Fruit fly (Drosophila melanogaster) whole organism, embryonic: ENCODE results near the gene CG8379.

Experiments
- ATbp ChIP-seq: fragments of 200-800 bp; sonication (Bioruptor generic); optimal IDR thresholded peaks from 2 replicates; lab custom pipeline; 2017; ENCODE audit warnings: missing biosample characterization, mild to moderate bottlenecking, missing genetic modification characterization, missing genetic modification reagents
- CG10431 ChIP-seq: fragments of 200-800 bp; sonication (Bioruptor generic); optimal IDR thresholded peaks from 3 replicates; lab custom pipeline; 2018; ENCODE audit warnings: missing biosample characterization, mild to moderate bottlenecking, missing genetic modification characterization
- CG11560 ChIP-seq: fragments of 200-800 bp; sonication (Bioruptor generic); IDR thresholded peaks from 3 replicates; pipeline ENCODE4 v1.3.6; 2022; ENCODE audit warnings: missing biosample characterization, missing genetic modification characterization
- CG16779 ChIP-seq: fragments of 200-800 bp; sonication (Bioruptor generic); IDR thresholded peaks from 2 replicates; pipeline ENCODE4 v1.3.6; 2022; ENCODE audit warnings: missing biosample characterization, missing genetic modification characterization
- CG17359 ChIP-seq: fragments of 200-800 bp; sonication (Bioruptor generic); optimal IDR thresholded peaks from 3 replicates; lab custom pipeline; 2018; ENCODE audit warnings: missing biosample characterization, mild to moderate bottlenecking, missing genetic modification characterization, moderate library complexity
- CG1792 ChIP-seq: fragments of 200-800 bp; sonication (Bioruptor generic); optimal IDR thresholded peaks from 2 replicates; lab custom pipeline; 2016; ENCODE audit warnings: missing biosample characterization, missing genetic modification characterization
- CG2199 ChIP-seq: fragments of 200-800 bp; sonication (Bioruptor generic); IDR thresholded peaks from 3 replicates; pipeline ENCODE4 v1.3.6; 2022; ENCODE audit warnings: missing biosample characterization, missing genetic modification characterization
- CG2202 ChIP-seq: fragments of 200-800 bp; sonication (Bioruptor generic); optimal IDR thresholded peaks from 2 replicates; lab custom pipeline; 2018; ENCODE audit warnings: missing biosample characterization, mild to moderate bottlenecking, missing genetic modification characterization
- CG2889 ChIP-seq: fragments of 200-800 bp; sonication (Bioruptor generic); IDR thresholded peaks from 3 replicates; pipeline ENCODE4 v1.3.6; 2022; ENCODE audit warnings: missing biosample characterization, missing genetic modification characterization
- CG31365 ChIP-seq: fragments of 200-800 bp; sonication (Bioruptor generic); optimal IDR thresholded peaks from 2 replicates; lab custom pipeline; 2018; ENCODE audit warnings: missing biosample characterization, mild to moderate bottlenecking, missing genetic modification characterization
- CG31441 ChIP-seq: fragments of 200-800 bp; sonication (Bioruptor generic); IDR thresholded peaks from 2 replicates; pipeline ENCODE4 v1.3.6; 2022; ENCODE audit warnings: missing biosample characterization, missing genetic modification characterization
- CG32772 ChIP-seq: fragments of 200-800 bp; sonication (Bioruptor generic); IDR thresholded peaks from 2 replicates; pipeline ENCODE4 v1.3.6; 2022; ENCODE audit warnings: missing biosample characterization, missing genetic modification characterization
- CG42726 ChIP-seq: fragments of 200-800 bp; sonication (Bioruptor generic); IDR thresholded peaks from 2 replicates; pipeline ENCODE4 v1.3.6; 2022; ENCODE audit warnings: missing biosample characterization, missing genetic modification characterization; ENCODE audit not compliant: partially characterized antibody
- CG4617 ChIP-seq: fragments of 200-800 bp; sonication (Bioruptor generic); optimal IDR thresholded peaks from 3 replicates; lab custom pipeline; 2016; ENCODE audit warnings: missing biosample characterization, missing genetic modification characterization, borderline replicate concordance
- CG5953 ChIP-seq: fragments of 200-800 bp; sonication (Bioruptor generic); IDR thresholded peaks from 2 replicates; pipeline ENCODE4 v1.3.6; 2022; ENCODE audit warnings: missing biosample characterization, missing genetic modification characterization
- CG6175 ChIP-seq: fragments of 200-800 bp; sonication (Bioruptor generic); IDR thresholded peaks from 3 replicates; pipeline ENCODE4 v1.3.6; 2022; ENCODE audit warnings: missing biosample characterization, missing genetic modification characterization
- CG6791 ChIP-seq: fragments of 200-800 bp; sonication (Bioruptor generic); IDR thresholded peaks from 3 replicates; pipeline ENCODE4 v1.3.6; 2022; ENCODE audit warnings: missing biosample characterization, missing genetic modification characterization; ENCODE audit not compliant: partially characterized antibody
- CG8281 ChIP-seq: fragments of 200-800 bp; sonication (Bioruptor generic); optimal IDR thresholded peaks from 2 replicates; lab custom pipeline; 2018; ENCODE audit warnings: missing biosample characterization, mild to moderate bottlenecking, missing genetic modification characterization, moderate library complexity
- Chrac-16 ChIP-seq: fragments of 200-800 bp; sonication (Bioruptor generic); optimal IDR thresholded peaks from 3 replicates; lab custom pipeline; 2016; ENCODE audit warnings: missing biosample characterization, missing genetic modification characterization
- Fer2 ChIP-seq: fragments of 200-800 bp; sonication (Bioruptor generic); optimal IDR thresholded peaks from 2 replicates; lab custom pipeline; 2018; ENCODE audit warnings: missing biosample characterization, mild to moderate bottlenecking, missing genetic modification characterization, moderate library complexity
- Hr51 ChIP-seq, 2 experiments: fragments of 200-800 bp; sonication (Bioruptor generic); optimal IDR thresholded peaks; 2 replicates in 1 of 2; 3 replicates in 1 of 2; lab custom pipeline; 2016 to 2018; ENCODE audit warnings: missing biosample characterization in 2 of 2, missing genetic modification characterization in 2 of 2, mild to moderate bottlenecking in 1 of 2, moderate library complexity in 1 of 2
- Jarid2 ChIP-seq: fragments of 200-800 bp; sonication (Bioruptor generic); optimal IDR thresholded peaks from 3 replicates; lab custom pipeline; 2017; ENCODE audit warnings: mild to moderate bottlenecking, missing biosample characterization, missing genetic modification reagents, missing genetic modification characterization
- Nf-YA ChIP-seq: fragments of 200-800 bp; sonication (Bioruptor generic); IDR thresholded peaks from 2 replicates; pipeline ENCODE4 v1.3.6; 2022; ENCODE audit warnings: missing biosample characterization, missing genetic modification characterization
- NfI ChIP-seq: fragments of 200-800 bp; sonication (Bioruptor generic); optimal IDR thresholded peaks from 3 replicates; lab custom pipeline; 2018; ENCODE audit warnings: missing biosample characterization, mild to moderate bottlenecking, missing genetic modification characterization, moderate library complexity
- Pdp1 ChIP-seq, 2 experiments: fragments of 200-800 bp; sonication (Bioruptor generic); optimal IDR thresholded peaks; 3 replicates each; lab custom pipeline; 2016; ENCODE audit warnings: missing biosample characterization in 2 of 2, missing genetic modification characterization in 2 of 2, mild to moderate bottlenecking in 1 of 2, moderate library complexity in 1 of 2
- Poxn ChIP-seq: fragments of 200-800 bp; sonication (Bioruptor generic); IDR thresholded peaks from 2 replicates; pipeline ENCODE4 v1.3.6; 2022; ENCODE audit warnings: missing biosample characterization, missing genetic modification characterization
- Rx ChIP-seq: fragments of 200-800 bp; sonication (Bioruptor generic); IDR thresholded peaks from 2 replicates; pipeline ENCODE4 v1.3.6; 2022; ENCODE audit warnings: missing biosample characterization, missing genetic modification characterization
- Side ChIP-seq: fragments of 200-800 bp; sonication (Bioruptor generic); optimal IDR thresholded peaks from 2 replicates; lab custom pipeline; 2016; ENCODE audit warnings: missing biosample characterization, missing genetic modification characterization
- Xbp1 ChIP-seq: fragments of 200-800 bp; sonication (Bioruptor generic); optimal IDR thresholded peaks from 3 replicates; lab custom pipeline; 2016; ENCODE audit warnings: missing biosample characterization, mild to moderate bottlenecking, missing genetic modification characterization
- ara ChIP-seq: fragments of 200-800 bp; sonication (Bioruptor generic); IDR thresholded peaks from 2 replicates; pipeline ENCODE4 v1.3.6; 2022; ENCODE audit warnings: missing biosample characterization, missing genetic modification characterization
- disco-r ChIP-seq: fragments of 200-800 bp; sonication (Bioruptor generic); optimal IDR thresholded peaks from 2 replicates; lab custom pipeline; 2016; ENCODE audit warnings: missing biosample characterization, missing genetic modification characterization
- dmrt99B ChIP-seq: fragments of 200-800 bp; sonication (Bioruptor generic); optimal IDR thresholded peaks from 2 replicates; lab custom pipeline; 2018; ENCODE audit warnings: missing biosample characterization, mild to moderate bottlenecking, missing genetic modification characterization, moderate library complexity
- ems ChIP-seq: fragments of 200-800 bp; sonication (Bioruptor generic); optimal IDR thresholded peaks from 3 replicates; lab custom pipeline; 2016; ENCODE audit warnings: missing biosample characterization, missing genetic modification characterization
- fd64A ChIP-seq: fragments of 200-800 bp; sonication (Bioruptor generic); optimal IDR thresholded peaks from 3 replicates; lab custom pipeline; 2018; ENCODE audit warnings: missing biosample characterization, mild to moderate bottlenecking, missing genetic modification characterization
- gcm2 ChIP-seq: fragments of 200-800 bp; sonication (Bioruptor generic); optimal IDR thresholded peaks from 2 replicates; lab custom pipeline; 2016; ENCODE audit warnings: missing biosample characterization, missing genetic modification characterization
- hbn ChIP-seq: fragments of 200-800 bp; sonication (Bioruptor generic); IDR thresholded peaks from 2 replicates; pipeline ENCODE4 v1.3.6; 2022; ENCODE audit warnings: missing biosample characterization, missing genetic modification characterization; ENCODE audit not compliant: partially characterized antibody
- nau ChIP-seq: fragments of 200-800 bp; sonication (Bioruptor generic); optimal IDR thresholded peaks from 3 replicates; lab custom pipeline; 2017; ENCODE audit warnings: missing biosample characterization, mild to moderate bottlenecking, missing genetic modification characterization, missing genetic modification reagents
- nerfin-1 ChIP-seq: fragments of 200-800 bp; sonication (Bioruptor generic); optimal IDR thresholded peaks from 3 replicates; lab custom pipeline; 2019; ENCODE audit warnings: missing biosample characterization, mild to moderate bottlenecking, missing genetic modification characterization, moderate library complexity
- pfk ChIP-seq: fragments of 200-800 bp; sonication (Bioruptor generic); optimal IDR thresholded peaks from 2 replicates; lab custom pipeline; 2018; ENCODE audit warnings: missing biosample characterization, mild to moderate bottlenecking, missing genetic modification characterization, moderate library complexity
- prd ChIP-seq, 3 experiments: fragments of >200 bp in 2 of 3; fragments of 200-800 bp in 1 of 3; sonication (Bioruptor generic) in 1 of 3; optimal IDR thresholded peaks in 2 of 3; IDR thresholded peaks in 1 of 3; 2 replicates in 2 of 3; 3 replicates in 1 of 3; pipeline versions ENCODE4 v1.3.6 to Lab custom; 2017 to 2022; ENCODE audit warnings: missing biosample characterization in 1 of 3, missing genetic modification characterization in 1 of 3
- pros ChIP-seq: fragments of 200-800 bp; sonication (Bioruptor generic); optimal IDR thresholded peaks from 3 replicates; lab custom pipeline; 2019; ENCODE audit warnings: missing biosample characterization, mild to moderate bottlenecking, missing genetic modification characterization, moderate library complexity
- sd ChIP-seq: fragments of 200-800 bp; sonication (Bioruptor generic); optimal IDR thresholded peaks from 3 replicates; lab custom pipeline; 2018; ENCODE audit warnings: missing biosample characterization, mild to moderate bottlenecking, missing genetic modification characterization, moderate library complexity
- sob ChIP-seq: fragments of 200-800 bp; sonication (Bioruptor generic); IDR thresholded peaks from 2 replicates; pipeline ENCODE4 v1.3.6; 2022; ENCODE audit warnings: missing biosample characterization, missing genetic modification characterization
- sug ChIP-seq: fragments of 200-800 bp; optimal IDR thresholded peaks from 2 replicates; lab custom pipeline; 2019; ENCODE audit warnings: missing biosample characterization, mild to moderate bottlenecking, missing genetic modification characterization, moderate library complexity
- tin ChIP-seq: fragments of 200-800 bp; sonication (Bioruptor generic); optimal IDR thresholded peaks from 3 replicates; lab custom pipeline; 2016; ENCODE audit warnings: missing biosample characterization, missing genetic modification characterization
- tll ChIP-seq, 2 experiments: fragments of 200-800 bp in 1 of 2; fragments of >200 bp in 1 of 2; sonication (Bioruptor generic) in 1 of 2; optimal IDR thresholded peaks; 2 replicates each; lab custom pipeline; 2017 to 2019; ENCODE audit warnings: missing biosample characterization in 2 of 2, missing genetic modification characterization in 2 of 2, mild to moderate bottlenecking in 1 of 2, moderate library complexity in 1 of 2
- twi ChIP-seq: fragments of 200-800 bp; optimal IDR thresholded peaks from 2 replicates; lab custom pipeline; 2019; ENCODE audit warnings: missing biosample characterization, mild to moderate bottlenecking, missing genetic modification characterization, moderate library complexity
- zfh1 ChIP-seq: fragments of 200-800 bp; sonication (Bioruptor generic); IDR thresholded peaks from 3 replicates; pipeline ENCODE4 v1.3.6; 2022; ENCODE audit warnings: missing biosample characterization, missing genetic modification characterization

Gene CG8379

dm6 chr3R:8788722-8789400 lies 35.4 kb upstream of the CG8379 start (continued):
- TF ChIP-seq prd (optimal IDR thresholded peaks at IDR 0.05; lab: Kevin White, UChicago) (no peak), prd (GFP tag; IDR thresholded peaks at IDR 0.05; lab: Robert Waterston, UW) (peak; percentile 69; the same call in 2 of the 3 replicates), pfk (no peak), hbn (GFP tag; lab: Robert Waterston, UW) (no peak), Jarid2 (GFP tag; lab: Kevin White, UChicago) (peak; percentile 2), CG31365 (no peak), twi (tag; lab: Kevin White, UChicago) (no peak), CG17359 (tag; lab: Kevin White, UChicago) (peak; percentile 70), nau (GFP tag; lab: Kevin White, UChicago) (no peak), CG4617 (GFP tag; lab: Kevin White, UChicago) (no peak), CG2199 (GFP tag; lab: Robert Waterston, UW) (peak; percentile 100), ATbp (GFP tag; lab: Kevin White, UChicago) (peak; percentile 63), sd (no peak), Side (GFP tag; lab: Kevin White, UChicago) (no peak), ara (peak; percentile 82), gcm2 (peak; percentile 25), CG6791 (GFP tag; lab: Robert Waterston, UW) (0 out of 3 replicates have a peak, but pooled peaks have one; percentile 41), tll (GFP tag; optimal IDR thresholded peaks at IDR 0.05; lab: Kevin White, UChicago) (no peak), tin (peak; percentile 26), sob (GFP tag; lab: Robert Waterston, UW) (peak; percentile 34; the same call in 1 of the 2 replicates), ems (no peak), CG42726 (GFP tag; lab: Robert Waterston, UW) (no peak), CG11560 (tag; lab: Robert Waterston, UW) (no peak), CG32772 (GFP tag; lab: Robert Waterston, UW) (peak; percentile 71), Fer2 (tag; lab: Kevin White, UChicago) (no peak), CG2202 (no peak), pros (GFP tag; lab: Kevin White, UChicago) (no peak), Pdp1 (GFP tag; optimal IDR thresholded peaks at IDR 0.05; lab: Kevin White, UChicago) (peak; percentile 14 to 50), dmrt99B (peak; percentile 81), NfI (GFP tag; lab: Kevin White, UChicago) (peak; percentile 50), CG10431 (GFP tag; lab: Kevin White, UChicago) (no peak), Xbp1 (GFP tag; lab: Kevin White, UChicago) (peak; percentile 61), Hr51 (GFP tag; optimal IDR thresholded peaks at IDR 0.05; lab: Kevin White, UChicago) (peak in 1 of 2 experiments; percentile 74), Rx (peak; percentile 77), CG16779 (GFP tag; lab: Robert Waterston, UW) (no peak), sug (tag; lab: Kevin White, UChicago) (no peak), fd64A (GFP tag; lab: Kevin White, UChicago) (no peak), Nf-YA (GFP tag; lab: Robert Waterston, UW) (peak; percentile 55; the same call in 1 of the 2 replicates), CG31441 (peak; percentile 81), CG5953 (GFP tag; lab: Robert Waterston, UW) (peak; percentile 70), CG1792 (GFP tag; lab: Kevin White, UChicago) (no peak), disco-r (GFP tag; lab: Kevin White, UChicago) (no peak), CG6175 (GFP tag; lab: Robert Waterston, UW) (no peak), CG8281 (tag; lab: Kevin White, UChicago) (no peak), CG2889 (GFP tag; lab: Robert Waterston, UW) (peak; percentile 15; the same call in 1 of the 3 replicates), Poxn (no peak), Chrac-16 (no peak), nerfin-1 (peak; percentile 0), zfh1 (GFP tag; lab: Robert Waterston, UW) (peak; percentile 84)
